Fruit fly (Drosophila melanogaster) whole organism, embryonic: ENCODE measurements around the gene CG43338.

Experiments
- C15 ChIP-seq: fragments of 200-800 bp; sonication (Bioruptor generic); IDR thresholded peaks from 3 replicates; pipeline ENCODE4 v1.3.6; 2022; ENCODE audit warnings: missing biosample characterization, missing genetic modification characterization
- CG10147 ChIP-seq: fragments of 200-800 bp; sonication (Bioruptor generic); optimal IDR thresholded peaks from 2 replicates; lab custom pipeline; 2019; ENCODE audit warnings: missing biosample characterization, mild to moderate bottlenecking, missing genetic modification characterization, moderate library complexity
- CG10543 ChIP-seq: fragments of 200-800 bp; sonication (Bioruptor generic); optimal IDR thresholded peaks from 3 replicates; lab custom pipeline; 2017; ENCODE audit warnings: missing biosample characterization, mild to moderate bottlenecking, missing genetic modification characterization, moderate library complexity
- CG11247 ChIP-seq: fragments of 200-800 bp; sonication (Bioruptor generic); IDR thresholded peaks from 2 replicates; pipeline ENCODE4 v1.3.6; 2022; ENCODE audit warnings: missing biosample characterization, missing genetic modification characterization
- CG11398 ChIP-seq: fragments of 200-800 bp; sonication (Bioruptor generic); optimal IDR thresholded peaks from 2 replicates; lab custom pipeline; 2016; ENCODE audit warnings: missing biosample characterization, missing genetic modification characterization
- CG12219 ChIP-seq: fragments of 200-800 bp; sonication (Bioruptor generic); optimal IDR thresholded peaks from 3 replicates; lab custom pipeline; 2018; ENCODE audit warnings: missing biosample characterization, mild to moderate bottlenecking, missing genetic modification characterization
- CG12744 ChIP-seq: fragments of 200-800 bp; sonication (Bioruptor generic); optimal IDR thresholded peaks from 2 replicates; lab custom pipeline; 2016; ENCODE audit warnings: missing biosample characterization, missing genetic modification characterization
- CG13424 ChIP-seq: fragments of 200-800 bp; sonication (Bioruptor generic); optimal IDR thresholded peaks from 2 replicates; lab custom pipeline; 2019; ENCODE audit warnings: missing biosample characterization, mild to moderate bottlenecking, missing genetic modification characterization, moderate library complexity
- CG14014 ChIP-seq: fragments of 200-800 bp; sonication (Bioruptor generic); IDR thresholded peaks from 2 replicates; pipeline ENCODE4 v1.3.6; 2022; ENCODE audit warnings: missing biosample characterization, missing genetic modification characterization
- CG16779 ChIP-seq: fragments of 200-800 bp; sonication (Bioruptor generic); IDR thresholded peaks from 2 replicates; pipeline ENCODE4 v1.3.6; 2022; ENCODE audit warnings: missing biosample characterization, missing genetic modification characterization
- CG17829 ChIP-seq: fragments of 200-800 bp; optimal IDR thresholded peaks from 2 replicates; lab custom pipeline; 2019; ENCODE audit warnings: missing biosample characterization, mild to moderate bottlenecking, missing genetic modification characterization, moderate library complexity
- CG1792 ChIP-seq: fragments of 200-800 bp; sonication (Bioruptor generic); optimal IDR thresholded peaks from 2 replicates; lab custom pipeline; 2016; ENCODE audit warnings: missing biosample characterization, missing genetic modification characterization
- CG18764 ChIP-seq: fragments of 200-800 bp; sonication (Bioruptor generic); optimal IDR thresholded peaks from 3 replicates; lab custom pipeline; 2016; ENCODE audit warnings: missing biosample characterization, missing genetic modification characterization
- CG3281 ChIP-seq: fragments of 200-800 bp; sonication (Bioruptor generic); optimal IDR thresholded peaks from 3 replicates; lab custom pipeline; 2017; ENCODE audit warnings: missing biosample characterization, mild to moderate bottlenecking, missing genetic modification characterization
- CG4820 ChIP-seq: fragments of 200-800 bp; sonication (Bioruptor generic); optimal IDR thresholded peaks from 3 replicates; lab custom pipeline; 2016; ENCODE audit warnings: missing biosample characterization, missing genetic modification characterization
- CG5245 ChIP-seq: fragments of 200-800 bp; sonication (Bioruptor generic); optimal IDR thresholded peaks from 3 replicates; lab custom pipeline; 2016; ENCODE audit warnings: missing biosample characterization, missing genetic modification characterization
- CG6272 ChIP-seq: fragments of 200-800 bp; sonication (Bioruptor generic); IDR thresholded peaks from 2 replicates; pipeline ENCODE4 v1.3.6; 2022; ENCODE audit warnings: missing biosample characterization, missing genetic modification characterization
- CG6813 ChIP-seq: fragments of 200-800 bp; sonication (Bioruptor generic); optimal IDR thresholded peaks from 2 replicates; lab custom pipeline; 2017; ENCODE audit warnings: missing biosample characterization, missing genetic modification characterization, mild to moderate bottlenecking, moderate library complexity, missing genetic modification reagents
- CG7928 ChIP-seq: fragments of 200-800 bp; sonication (Bioruptor generic); optimal IDR thresholded peaks from 2 replicates; lab custom pipeline; 2017; ENCODE audit warnings: missing biosample characterization, mild to moderate bottlenecking, missing genetic modification characterization
- CG8089 ChIP-seq: fragments of 200-800 bp; sonication (Bioruptor generic); optimal IDR thresholded peaks from 3 replicates; lab custom pipeline; 2016; ENCODE audit warnings: missing biosample characterization, missing genetic modification characterization
- CG8359 ChIP-seq: fragments of 200-800 bp; sonication (Bioruptor generic); optimal IDR thresholded peaks from 2 replicates; lab custom pipeline; 2017; ENCODE audit warnings: missing biosample characterization, mild to moderate bottlenecking, missing genetic modification characterization, borderline replicate concordance
- CG9817 ChIP-seq: fragments of 200-800 bp; sonication (Bioruptor generic); optimal IDR thresholded peaks from 2 replicates; lab custom pipeline; 2018; ENCODE audit warnings: missing biosample characterization, mild to moderate bottlenecking, missing genetic modification characterization, moderate library complexity
- CTCF ChIP-seq: fragments of 200-800 bp; sonication (Bioruptor generic); optimal IDR thresholded peaks from 2 replicates; lab custom pipeline; 2017; ENCODE audit warnings: missing biosample characterization, mild to moderate bottlenecking, missing genetic modification characterization, moderate library complexity
- CrebB ChIP-seq: fragments of 200-800 bp; sonication (Bioruptor generic); optimal IDR thresholded peaks from 3 replicates; lab custom pipeline; 2018; ENCODE audit warnings: missing biosample characterization, mild to moderate bottlenecking, missing genetic modification characterization
- Deaf1 ChIP-seq: fragments of 200-800 bp; optimal IDR thresholded peaks from 3 replicates; lab custom pipeline; 2019; ENCODE audit warnings: missing biosample characterization, mild to moderate bottlenecking, missing genetic modification characterization, moderate library complexity
- HLHmδ ChIP-seq: fragments of 200-800 bp; sonication (Bioruptor generic); optimal IDR thresholded peaks from 2 replicates; lab custom pipeline; 2018; ENCODE audit warnings: missing biosample characterization, mild to moderate bottlenecking, missing genetic modification characterization, moderate library complexity
- Hr78 ChIP-seq, 2 experiments: fragments of 200-800 bp in 1 of 2; fragments of >200 bp in 1 of 2; sonication (Bioruptor generic) in 1 of 2; optimal IDR thresholded peaks; 2 replicates each; lab custom pipeline; 2017 to 2019; ENCODE audit warnings: missing biosample characterization in 2 of 2, missing genetic modification characterization in 2 of 2, mild to moderate bottlenecking in 1 of 2, moderate library complexity in 1 of 2
- Poxn ChIP-seq: fragments of 200-800 bp; sonication (Bioruptor generic); IDR thresholded peaks from 2 replicates; pipeline ENCODE4 v1.3.6; 2022; ENCODE audit warnings: missing biosample characterization, missing genetic modification characterization
- Sin3A ChIP-seq: fragments of >200 bp; optimal IDR thresholded peaks from 2 replicates; lab custom pipeline; 2018
- Stat92E ChIP-seq, 3 experiments: fragments of >200 bp in 2 of 3; fragments of 200-800 bp in 1 of 3; sonication (Bioruptor generic) in 1 of 3; optimal IDR thresholded peaks; 2 replicates each; lab custom pipeline; 2017 to 2019; ENCODE audit warnings: missing biosample characterization in 3 of 3, missing genetic modification characterization in 3 of 3, mild to moderate bottlenecking in 1 of 3, moderate library complexity in 1 of 3
- Taf1 ChIP-seq: fragments of 200-800 bp; sonication (Bioruptor generic); IDR thresholded peaks from 2 replicates; pipeline ENCODE4 v1.3.6; 2022; ENCODE audit warnings: missing biosample characterization, missing genetic modification characterization
- Xrp1 ChIP-seq: fragments of 200-800 bp; sonication (Bioruptor generic); IDR thresholded peaks from 2 replicates; pipeline ENCODE4 v1.3.6; 2022; ENCODE audit warnings: missing biosample characterization, missing genetic modification characterization
- ac ChIP-seq: fragments of 200-800 bp; sonication (Bioruptor generic); optimal IDR thresholded peaks from 3 replicates; lab custom pipeline; 2017; ENCODE audit warnings: missing biosample characterization, mild to moderate bottlenecking, missing genetic modification characterization
- amos ChIP-seq: fragments of 200-800 bp; sonication (Bioruptor generic); IDR thresholded peaks from 2 replicates; pipeline ENCODE4 v1.3.6; 2022; ENCODE audit warnings: missing biosample characterization, missing genetic modification characterization; ENCODE audit not compliant: partially characterized antibody
- bbx ChIP-seq: fragments of 200-800 bp; sonication (Bioruptor generic); IDR thresholded peaks from 2 replicates; pipeline ENCODE4 v1.3.6; 2022; ENCODE audit warnings: missing biosample characterization, missing genetic modification characterization; ENCODE audit not compliant: partially characterized antibody
- chinmo ChIP-seq: fragments of 200-800 bp; sonication (Bioruptor generic); IDR thresholded peaks from 4 replicates; pipeline ENCODE4 v1.3.6; 2022; ENCODE audit warnings: missing biosample characterization, missing genetic modification characterization; ENCODE audit not compliant: partially characterized antibody
- croc ChIP-seq: fragments of 200-800 bp; sonication (Bioruptor generic); conservative IDR thresholded peaks from 3 replicates; pipeline ENCODE4 v1.3.6; 2022; ENCODE audit warnings: missing biosample characterization, missing genetic modification characterization
- dmrt99B ChIP-seq: fragments of 200-800 bp; sonication (Bioruptor generic); optimal IDR thresholded peaks from 2 replicates; lab custom pipeline; 2018; ENCODE audit warnings: missing biosample characterization, mild to moderate bottlenecking, missing genetic modification characterization, moderate library complexity
- emc ChIP-seq: fragments of 200-800 bp; sonication (Bioruptor generic); optimal IDR thresholded peaks from 2 replicates; lab custom pipeline; 2016; ENCODE audit warnings: missing biosample characterization, missing genetic modification characterization
- ems ChIP-seq: fragments of 200-800 bp; sonication (Bioruptor generic); optimal IDR thresholded peaks from 3 replicates; lab custom pipeline; 2016; ENCODE audit warnings: missing biosample characterization, missing genetic modification characterization
- gfzf ChIP-seq: fragments of 200-800 bp; sonication (Bioruptor generic); optimal IDR thresholded peaks from 2 replicates; lab custom pipeline; 2016; ENCODE audit warnings: missing biosample characterization, mild to moderate bottlenecking, missing genetic modification characterization, moderate library complexity
- gro ChIP-seq: fragments of 200-800 bp; sonication (Bioruptor generic); optimal IDR thresholded peaks from 2 replicates; lab custom pipeline; 2016; ENCODE audit warnings: missing biosample characterization, missing genetic modification characterization
- kay ChIP-seq: fragments of 200-800 bp; sonication (Bioruptor generic); optimal IDR thresholded peaks from 2 replicates; lab custom pipeline; 2016; ENCODE audit warnings: missing biosample characterization, missing genetic modification characterization
- lov ChIP-seq, 2 experiments: fragments of 200-800 bp in 1 of 2; fragments of >200 bp in 1 of 2; sonication (Bioruptor generic) in 1 of 2; IDR thresholded peaks in 1 of 2; optimal IDR thresholded peaks in 1 of 2; 2 replicates in 1 of 2; 3 replicates in 1 of 2; pipeline versions ENCODE4 v1.3.6 to Lab custom; 2017 to 2022; ENCODE audit warnings: missing biosample characterization in 1 of 2, missing genetic modification characterization in 1 of 2
- maf-S ChIP-seq: fragments of 200-800 bp; sonication (Bioruptor generic); optimal IDR thresholded peaks from 2 replicates; lab custom pipeline; 2016; ENCODE audit warnings: missing biosample characterization, missing genetic modification characterization
- pho ChIP-seq: fragments of 200-800 bp; sonication (Bioruptor generic); optimal IDR thresholded peaks from 2 replicates; lab custom pipeline; 2016; ENCODE audit warnings: missing biosample characterization, missing genetic modification characterization
- pita ChIP-seq: fragments of 200-800 bp; sonication (Bioruptor generic); optimal IDR thresholded peaks from 2 replicates; lab custom pipeline; 2017; ENCODE audit warnings: missing biosample characterization, mild to moderate bottlenecking, missing genetic modification characterization
- pros ChIP-seq: fragments of 200-800 bp; sonication (Bioruptor generic); optimal IDR thresholded peaks from 3 replicates; lab custom pipeline; 2019; ENCODE audit warnings: missing biosample characterization, mild to moderate bottlenecking, missing genetic modification characterization, moderate library complexity
- wek ChIP-seq: fragments of 200-800 bp; sonication (Bioruptor generic); optimal IDR thresholded peaks from 3 replicates; lab custom pipeline; 2018; ENCODE audit warnings: missing biosample characterization, mild to moderate bottlenecking, missing genetic modification characterization, moderate library complexity
- yki ChIP-seq: fragments of >200 bp; optimal IDR thresholded peaks from 3 replicates; lab custom pipeline; 2018

CG43338 gene

DNA sequence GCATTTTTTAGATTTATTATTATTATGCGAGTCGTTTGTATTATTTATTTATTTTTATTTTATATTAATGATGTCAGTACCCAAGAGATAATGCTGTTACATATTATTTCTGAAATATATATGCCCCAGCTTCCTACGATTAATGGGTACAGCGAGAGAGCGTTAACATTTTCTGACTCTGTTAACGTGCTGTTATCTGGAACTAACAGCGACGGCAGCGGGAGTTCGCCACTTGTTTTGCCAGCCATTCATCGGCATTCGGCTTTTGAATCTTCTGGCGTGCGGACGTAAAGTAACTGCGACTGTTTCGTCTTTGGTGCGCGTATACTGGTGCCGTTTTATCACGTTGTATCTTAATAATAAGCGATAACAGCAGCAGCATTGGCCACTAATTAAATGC is 54.0 kb downstream of the CG43338 start, which contains the start of gene MESR3 (continued):
- no peak for TF ChIP-seq yki (lab: Kevin White, UChicago)
- no peak for TF ChIP-seq CG11247 (GFP tag; lab: Robert Waterston, UW)
- peak; percentile 66 for TF ChIP-seq CG10147
- peak; percentile 80; the same call in 2 of the 4 replicates for TF ChIP-seq chinmo
- TF ChIP-seq CrebB (tag; lab: Kevin White, UChicago): no peak
- no peak for TF ChIP-seq gfzf
- peak; percentile 83 for TF ChIP-seq CG6813 (GFP tag; lab: Kevin White, UChicago)
- TF ChIP-seq dmrt99B (tag; lab: Kevin White, UChicago): no peak
- TF ChIP-seq CTCF (GFP tag; lab: Kevin White, UChicago): no peak
- TF ChIP-seq gro (GFP tag; lab: Kevin White, UChicago): peak; percentile 61
- TF ChIP-seq lov (optimal IDR thresholded peaks at IDR 0.05; lab: Kevin White, UChicago): no peak
- TF ChIP-seq lov (GFP tag; IDR thresholded peaks at IDR 0.05; lab: Robert Waterston, UW): 0 out of 3 replicates have a peak, but pooled peaks have one; percentile 18
- TF ChIP-seq Taf1 (GFP tag; lab: Robert Waterston, UW): peak; percentile 51; the same call in 1 of the 2 replicates
- peak; percentile 17 for TF ChIP-seq wek (GFP tag; lab: Kevin White, UChicago)
- no peak for TF ChIP-seq CG12219 (GFP tag; lab: Kevin White, UChicago)
- TF ChIP-seq CG11398 (GFP tag; lab: Kevin White, UChicago): no peak
- no peak for TF ChIP-seq CG8089
- peak; percentile 38; the same call in 1 of the 2 replicates for TF ChIP-seq CG14014 (GFP tag; lab: Robert Waterston, UW)
- peak; percentile 36 for TF ChIP-seq CG9817 (tag; lab: Kevin White, UChicago)
- peak in 1 of 2 experiments; percentile 40 for TF ChIP-seq Hr78 (GFP tag; optimal IDR thresholded peaks at IDR 0.05; lab: Kevin White, UChicago)
- no peak for TF ChIP-seq C15 (GFP tag; lab: Robert Waterston, UW)
- TF ChIP-seq CG18764 (GFP tag; lab: Kevin White, UChicago): peak; percentile 66
- peak; percentile 92 for TF ChIP-seq Deaf1 (tag; lab: Kevin White, UChicago)
- TF ChIP-seq croc (GFP tag; lab: Robert Waterston, UW): no peak; the same call in 1 of the 3 replicates
- TF ChIP-seq CG17829 (tag; lab: Kevin White, UChicago): peak; percentile 89
- no peak for TF ChIP-seq CG16779 (GFP tag; lab: Robert Waterston, UW)
- TF ChIP-seq pita: no peak
- peak in 1 of 3 experiments; percentile 68 for TF ChIP-seq Stat92E (GFP tag; optimal IDR thresholded peaks at IDR 0.05; lab: Kevin White, UChicago)
- TF ChIP-seq CG6272: peak; percentile 23; the same call in 1 of the 2 replicates
- TF ChIP-seq CG7928 (GFP tag; lab: Kevin White, UChicago): no peak
- TF ChIP-seq Xrp1 (GFP tag; lab: Robert Waterston, UW): peak; percentile 90
- no peak for TF ChIP-seq emc (GFP tag; lab: Kevin White, UChicago)
- TF ChIP-seq Poxn (GFP tag; lab: Robert Waterston, UW): no peak
- no peak for TF ChIP-seq CG12744 (GFP tag; lab: Kevin White, UChicago)
- TF ChIP-seq CG3281 (GFP tag; lab: Kevin White, UChicago): peak; percentile 71
- no peak for TF ChIP-seq pros
- TF ChIP-seq kay: peak; percentile 25
- no peak for TF ChIP-seq ac (GFP tag; lab: Kevin White, UChicago)
- TF ChIP-seq amos: peak; percentile 42; the same call in 1 of the 2 replicates
- TF ChIP-seq ems (GFP tag; lab: Kevin White, UChicago): no peak
- TF ChIP-seq CG10543: peak; percentile 47
- peak; percentile 53; the same call in 1 of the 2 replicates for TF ChIP-seq bbx (GFP tag; lab: Robert Waterston, UW)
- TF ChIP-seq pho: no peak
- TF ChIP-seq maf-S (GFP tag; lab: Kevin White, UChicago): no peak
- TF ChIP-seq CG13424 (tag; lab: Kevin White, UChicago): peak; percentile 39
- peak; percentile 76 for TF ChIP-seq HLHmδ
- no peak for TF ChIP-seq Sin3A
- TF ChIP-seq CG8359 (GFP tag; lab: Kevin White, UChicago): peak; percentile 39
- TF ChIP-seq CG4820 (GFP tag; lab: Kevin White, UChicago): peak; percentile 51
- TF ChIP-seq CG1792 (GFP tag; lab: Kevin White, UChicago): peak; percentile 12
- peak; percentile 30 for TF ChIP-seq CG5245 (GFP tag; lab: Kevin White, UChicago)
